Worm (Caenorhabditis elegans) whole organism, midembryonic: Measurements from ENCODE around the gene oac-32.

Source experiments
- flt-1 ChIP-seq: fragments of 200-800 bp; sonication (Bioruptor generic); IDR thresholded peaks from 2 replicates; pipeline ENCODE4 v1.3.6; 2022; ENCODE audit warnings: missing genetic modification characterization, missing compliant biosample characterization
- klf-2 ChIP-seq: fragments of 200-800 bp; sonication (Bioruptor generic); conservative IDR thresholded peaks from 2 replicates; pipeline ENCODE4 v1.3.6; 2022; ENCODE audit warnings: missing genetic modification reagents, missing genetic modification characterization, missing compliant biosample characterization
- med-1 ChIP-seq: sonication (generic microtip); optimal IDR thresholded peaks from 2 replicates; lab custom pipeline; 2017; ENCODE audit warnings: missing genetic modification characterization, mild to moderate bottlenecking, missing compliant biosample characterization, antibody characterized with exemption, missing genetic modification reagents; ENCODE audit not compliant: insufficient read depth
- ref-1 ChIP-seq: fragments of 200-800 bp; sonication (Bioruptor generic); conservative IDR thresholded peaks from 2 replicates; pipeline ENCODE4 v1.3.6; 2022; ENCODE audit warnings: missing genetic modification reagents, missing genetic modification characterization, missing compliant biosample characterization
- tab-1 ChIP-seq: fragments of 200-800 bp; sonication (Bioruptor generic); IDR thresholded peaks from 2 replicates; pipeline ENCODE4 v1.3.6; 2022; ENCODE audit warnings: missing genetic modification characterization, missing compliant biosample characterization
- ztf-23 ChIP-seq: fragments of 200-800 bp; sonication (Bioruptor generic); IDR thresholded peaks from 2 replicates; pipeline ENCODE4 v1.3.6; 2022; ENCODE audit warnings: missing genetic modification reagents, missing genetic modification characterization, missing compliant biosample characterization
- ztf-29 ChIP-seq: fragments of 200-800 bp; sonication (Bioruptor generic); IDR thresholded peaks from 2 replicates; pipeline ENCODE4 v1.3.6; 2022; ENCODE audit warnings: missing genetic modification reagents, missing genetic modification characterization, missing compliant biosample characterization

ce11 chrV:1555072-1555471 is 9.5 kb upstream of the oac-32 start:
- TF ChIP-seq med-1 (GFP tag; lab: Kevin White, UChicago) (no peak), tab-1 (GFP tag; lab: Robert Waterston, UW) (no peak), ztf-29 (no peak), flt-1 (GFP tag; lab: Robert Waterston, UW) (no peak), ztf-23 (no peak), ref-1 (GFP tag; lab: Robert Waterston, UW) (no peak), klf-2 (GFP tag; lab: Robert Waterston, UW) (no peak)
